Worm (Caenorhabditis elegans): ENCODE data around the gene wrt-4.

wrt-4 gene

DNA sequence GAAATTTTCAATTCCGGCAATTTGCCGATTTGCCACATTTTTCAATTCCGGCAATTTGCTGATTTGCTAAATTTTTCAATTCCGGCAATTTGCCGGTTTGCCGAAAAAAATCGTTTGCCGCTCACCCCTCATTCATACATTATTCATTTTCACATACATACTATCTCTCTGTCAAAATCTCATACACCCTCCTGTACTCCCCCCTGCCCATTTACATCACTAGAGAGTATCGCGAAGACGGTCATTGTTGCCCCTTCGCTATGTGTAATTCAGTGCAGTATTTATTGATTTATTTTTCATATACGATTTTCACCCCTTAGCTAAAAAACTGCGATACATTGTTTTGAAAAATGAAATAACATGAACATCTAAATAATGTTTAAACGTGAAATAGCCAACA is 20.6 kb downstream of the wrt-4 start (continued):
- TF ChIP-seq tbp1 (GFP tag; optimal IDR thresholded peaks at IDR 0.05): peak; percentile 67
- TF ChIP-seq tlf-1 (GFP tag; optimal IDR thresholded peaks at IDR 0.05): no peak
- no peak for TF ChIP-seq hsf-1 (GFP tag; IDR thresholded peaks at IDR 0.05)
- TF ChIP-seq mes-4 (tag; optimal IDR thresholded peaks at IDR 0.05): no peak
- TF ChIP-seq hlh-12 (tag; optimal IDR thresholded peaks at IDR 0.05): no peak
- peak; percentile 40 for TF ChIP-seq madf-10 (tag; optimal IDR thresholded peaks at IDR 0.05)
- no peak for TF ChIP-seq hrde-1 (tag; optimal IDR thresholded peaks at IDR 0.05; ENCODE audit: borderline replicate concordance)
- TF ChIP-seq nhr-120 (GFP tag; IDR thresholded peaks at IDR 0.05): no peak
- no peak for TF ChIP-seq attf-5 (GFP tag; optimal IDR thresholded peaks at IDR 0.05)

DNA sequence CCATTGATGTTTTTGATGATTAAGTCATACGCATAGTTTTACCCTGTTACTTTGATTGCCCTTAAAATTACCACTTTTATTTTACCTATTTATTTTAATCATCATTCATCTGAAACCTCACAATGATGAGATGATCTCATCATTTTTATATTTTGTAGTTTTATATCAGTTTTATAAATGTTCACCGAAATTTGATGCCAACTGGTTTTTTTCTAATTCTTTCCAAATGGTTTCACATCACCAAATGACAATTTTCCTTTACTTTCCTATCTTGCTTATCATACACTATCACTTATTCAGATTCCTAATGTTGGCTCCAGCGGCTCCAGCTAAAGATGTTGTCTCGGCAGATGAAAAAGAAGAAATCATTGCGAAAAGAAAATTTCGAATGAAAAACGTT is 25.4 kb downstream of the wrt-4 start, which contains the start of gene lin-15A:
Gene lin-15A, plus strand, starts transcription at position 301 of the 400 bp plus-strand sequence.
- no peak for TF ChIP-seq nhr-179 (tag; optimal IDR thresholded peaks at IDR 0.05)
- no peak for TF ChIP-seq attf-6 (GFP tag; IDR thresholded peaks at IDR 0.05)
- TF ChIP-seq lir-1 (GFP tag; conservative IDR thresholded peaks at IDR 0.05): no peak
- TF ChIP-seq ceh-27 (GFP tag; optimal IDR thresholded peaks at IDR 0.05): no peak
- no peak for TF ChIP-seq ets-4 (GFP tag; optimal IDR thresholded peaks at IDR 0.05)
- TF ChIP-seq sptf-2 (GFP tag; optimal IDR thresholded peaks at IDR 0.05): no peak
- no peak for TF ChIP-seq D2030.7 (GFP tag; IDR thresholded peaks at IDR 0.05)
- no peak for TF ChIP-seq Y79H2A.3 (GFP tag; conservative IDR thresholded peaks at IDR 0.05)
- no peak for TF ChIP-seq hlh-26 (GFP tag; conservative IDR thresholded peaks at IDR 0.05)
- TF ChIP-seq C06A6.2 (GFP tag; conservative IDR thresholded peaks at IDR 0.05): no peak
- TF ChIP-seq F55B11.4 (tag; optimal IDR thresholded peaks at IDR 0.05; ENCODE audit: borderline replicate concordance, insufficient read depth): no peak
- no peak for TF ChIP-seq nfyb-1 (GFP tag; IDR thresholded peaks at IDR 0.05)
- no peak for TF ChIP-seq egl-18 (GFP tag; IDR thresholded peaks at IDR 0.05)

- TF ChIP-seq snpc-4 (GFP tag; optimal IDR thresholded peaks at IDR 0.05) (no peak), snpc-4 (tag; optimal IDR thresholded peaks at IDR 0.05) (no peak), chd-7 (tag; optimal IDR thresholded peaks at IDR 0.05) (no peak), madf-3 (GFP tag; IDR thresholded peaks at IDR 0.05) (no peak), ceh-58 (GFP tag; IDR thresholded peaks at IDR 0.05) (no peak), ztf-26 (tag; optimal IDR thresholded peaks at IDR 0.05) (no peak)
These were observed 26.7 kb downstream of the wrt-4 start for ce11 chrX:15730342-15730741.

DNA sequence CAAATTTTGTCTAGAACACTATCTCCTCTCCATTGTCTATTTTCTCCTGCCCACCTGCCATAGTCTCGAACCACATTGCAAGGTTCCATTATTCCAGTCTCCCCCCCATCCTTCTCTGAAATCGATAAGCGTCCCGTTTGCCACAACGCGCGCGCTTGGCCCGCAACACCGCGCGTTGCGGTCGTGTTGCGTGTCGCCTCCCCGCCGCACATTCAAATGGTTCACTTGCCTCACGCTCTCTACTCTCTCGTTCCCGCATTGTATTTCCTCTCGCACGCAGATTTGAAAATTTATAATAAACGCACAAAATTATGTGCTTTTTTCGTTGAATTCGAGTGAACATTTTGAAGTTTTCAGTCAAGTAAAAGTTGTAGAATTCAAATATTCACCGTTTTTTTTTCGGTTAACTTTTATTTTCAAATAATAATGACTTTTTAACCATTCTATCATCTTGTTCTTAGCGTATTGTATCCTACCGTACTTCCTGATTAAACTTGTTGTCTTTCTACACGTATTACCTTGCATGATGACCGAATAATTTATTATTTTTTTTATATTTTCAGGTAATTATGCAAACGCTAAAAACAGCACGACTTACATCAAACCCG is 31.4 kb downstream of the wrt-4 start, which contains the start of gene lin-15B:
Gene lin-15B, plus strand, starts transcription at position 558 of the 608 bp plus-strand sequence.
- TF ChIP-seq B0019.2 (GFP tag; conservative IDR thresholded peaks at IDR 0.05) (no peak), madf-8 (GFP tag; conservative IDR thresholded peaks at IDR 0.05) (no peak), bed-1 (GFP tag; IDR thresholded peaks at IDR 0.05) (0 out of 2 replicates have a peak, but pooled peaks have one; percentile 10), hmg-1.2 (GFP tag; IDR thresholded peaks at IDR 0.05) (peak; percentile 29; the same call in 1 of the 2 replicates), nhr-27 (tag; optimal IDR thresholded peaks at IDR 0.05) (no peak)

- TF ChIP-seq fkh-3 (tag; optimal IDR thresholded peaks at IDR 0.05) (no peak), F10E7.11 (tag; optimal IDR thresholded peaks at IDR 0.05) (no peak), K11D2.4 (GFP tag; IDR thresholded peaks at IDR 0.05) (peak; percentile 45; the same call in 1 of the 2 replicates), ccch-3 (GFP tag; optimal IDR thresholded peaks at IDR 0.05) (no peak), ZK185.1 (tag; optimal IDR thresholded peaks at IDR 0.05; ENCODE audit: poor library complexity, severe bottlenecking) (no peak), snpc-1.3 (tag; optimal IDR thresholded peaks at IDR 0.05; ENCODE audit: insufficient read depth) (no peak), madf-8 (GFP tag; conservative IDR thresholded peaks at IDR 0.05) (peak; percentile 44), ets-4 (GFP tag; optimal IDR thresholded peaks at IDR 0.05) (no peak), ztf-22 (GFP tag; optimal IDR thresholded peaks at IDR 0.05) (no peak), dpl-1 (GFP tag; optimal IDR thresholded peaks at IDR 0.05) (peak; percentile 37), K12H6.12 (tag; optimal IDR thresholded peaks at IDR 0.05) (no peak), efl-1 (GFP tag; optimal IDR thresholded peaks at IDR 0.05) (peak; percentile 76), aptf-2 (GFP tag; conservative IDR thresholded peaks at IDR 0.05) (no peak)
These were observed 32.1 kb downstream of the wrt-4 start for ce11 chrX:15724994-15725393.

Measured in whole organism, young adult.